Fruit fly (Drosophila melanogaster): ENCODE results near the gene CG5707.
A peak's percentile ranks its signal among the peaks of the same experiment; 100 is the strongest.

The CG5707 gene

dm6 chr3L:2170885-2171526, 21.0 kb downstream of the CG5707 start, which contains the start of gene CG5704:
Gene CG5704 (minus strand): TSS chr3L:2170971.
- TF ChIP-seq jim (GFP tag; optimal IDR thresholded peaks at IDR 0.05) (no peak), Dfd (GFP tag; optimal IDR thresholded peaks at IDR 0.05) (no peak), Sp1 (GFP tag; optimal IDR thresholded peaks at IDR 0.05) (no peak), tai (GFP tag; optimal IDR thresholded peaks at IDR 0.05) (no peak), brk (GFP tag; optimal IDR thresholded peaks at IDR 0.05) (peak; percentile 47)

dm6 chr3L:2168954-2169353, 23.1 kb downstream of the CG5707 start, which contains the start of gene CG15879:
Gene CG15879 (minus strand): TSS chr3L:2169108.
- TF ChIP-seq sage (GFP tag; optimal IDR thresholded peaks at IDR 0.05) (no peak), dl (GFP tag; optimal IDR thresholded peaks at IDR 0.05; ENCODE audit: insufficient read depth in 1 of 2, partially characterized antibody in 2 of 2) (no peak), usp (GFP tag; optimal IDR thresholded peaks at IDR 0.05) (no peak), CG9705 (GFP tag; optimal IDR thresholded peaks at IDR 0.05) (no peak), Dif (GFP tag; optimal IDR thresholded peaks at IDR 0.05; ENCODE audit: partially characterized antibody) (no peak), CrebA (GFP tag; optimal IDR thresholded peaks at IDR 0.05; ENCODE audit: borderline replicate concordance) (no peak), br (GFP tag; optimal IDR thresholded peaks at IDR 0.05) (no peak), GATAd (GFP tag; optimal IDR thresholded peaks at IDR 0.05) (no peak), HLH106 (tag; optimal IDR thresholded peaks at IDR 0.05) (no peak), ey (GFP tag; optimal IDR thresholded peaks at IDR 0.05) (no peak), fru (GFP tag; optimal IDR thresholded peaks at IDR 0.05) (no peak)

dm6 chr3L:2166776-2167175, 25.2 kb downstream of the CG5707 start:
- TF ChIP-seq Myc (optimal IDR thresholded peaks at IDR 0.05) (peak; percentile 41), Hr83 (GFP tag; optimal IDR thresholded peaks at IDR 0.05; ENCODE audit: poor library complexity, severe bottlenecking) (no peak), fru (GFP tag; optimal IDR thresholded peaks at IDR 0.05) (no peak), h (GFP tag; optimal IDR thresholded peaks at IDR 0.05) (no peak), GATAd (GFP tag; optimal IDR thresholded peaks at IDR 0.05) (no peak), N (GFP tag; optimal IDR thresholded peaks at IDR 0.05) (peak; percentile 49), Vsx2 (GFP tag; optimal IDR thresholded peaks at IDR 0.05; ENCODE audit: partially characterized antibody) (peak; percentile 55), Dif (GFP tag; optimal IDR thresholded peaks at IDR 0.05; ENCODE audit: partially characterized antibody) (peak; percentile 44), Sp1 (GFP tag; optimal IDR thresholded peaks at IDR 0.05) (no peak)

- no peak for TF ChIP-seq Hr78 (GFP tag; optimal IDR thresholded peaks at IDR 0.05)
- no peak for TF ChIP-seq dl (GFP tag; optimal IDR thresholded peaks at IDR 0.05; ENCODE audit: insufficient read depth in 1 of 2, partially characterized antibody in 2 of 2)
- TF ChIP-seq HLH106 (tag; optimal IDR thresholded peaks at IDR 0.05) = no peak
- no peak for TF ChIP-seq tai (GFP tag; optimal IDR thresholded peaks at IDR 0.05)
- TF ChIP-seq CG9705 (GFP tag; optimal IDR thresholded peaks at IDR 0.05) = no peak
- no peak for TF ChIP-seq Rel (GFP tag; optimal IDR thresholded peaks at IDR 0.05)
- TF ChIP-seq Rel (tag; optimal IDR thresholded peaks at IDR 0.05) = no peak
- no peak for TF ChIP-seq Dfd (GFP tag; optimal IDR thresholded peaks at IDR 0.05)
- no peak for TF ChIP-seq N (GFP tag; optimal IDR thresholded peaks at IDR 0.05)
- TF ChIP-seq sv (GFP tag; optimal IDR thresholded peaks at IDR 0.05) = no peak
- TF ChIP-seq OdsH (GFP tag; optimal IDR thresholded peaks at IDR 0.05) = no peak
These were observed 27.2 kb downstream of the CG5707 start for dm6 chr3L:2164805-2165204.

dm6 chr3L:2164031-2164537, 27.9 kb downstream of the CG5707 start:
- TF ChIP-seq CG9705 (GFP tag; optimal IDR thresholded peaks at IDR 0.05) = peak; percentile 59
- peak; percentile 60 for TF ChIP-seq pan (optimal IDR thresholded peaks at IDR 0.05)
- peak; percentile 81 for TF ChIP-seq Sp1 (GFP tag; optimal IDR thresholded peaks at IDR 0.05)
- no peak for TF ChIP-seq sv (GFP tag; optimal IDR thresholded peaks at IDR 0.05)
- no peak for TF ChIP-seq Jra (GFP tag; optimal IDR thresholded peaks at IDR 0.05)
- TF ChIP-seq Hnf4 (GFP tag; optimal IDR thresholded peaks at IDR 0.05) = peak; percentile 76
- no peak for TF ChIP-seq dl (GFP tag; optimal IDR thresholded peaks at IDR 0.05; ENCODE audit: insufficient read depth in 1 of 2, partially characterized antibody in 2 of 2)
- TF ChIP-seq dsf (GFP tag; optimal IDR thresholded peaks at IDR 0.05; ENCODE audit: borderline replicate concordance) = peak; percentile 17
- peak; percentile 88 for TF ChIP-seq dmrt93B (GFP tag; optimal IDR thresholded peaks at IDR 0.05)
- no peak for TF ChIP-seq usp (GFP tag; optimal IDR thresholded peaks at IDR 0.05)
- TF ChIP-seq OdsH (GFP tag; optimal IDR thresholded peaks at IDR 0.05) = peak; percentile 91
- peak; percentile 96 for TF ChIP-seq fru (GFP tag; optimal IDR thresholded peaks at IDR 0.05)
- TF ChIP-seq h (GFP tag; optimal IDR thresholded peaks at IDR 0.05) = peak; percentile 96
- peak; percentile 97 for TF ChIP-seq woc (GFP tag; optimal IDR thresholded peaks at IDR 0.05)
- TF ChIP-seq CG32264 (GFP tag; optimal IDR thresholded peaks at IDR 0.05) = peak; percentile 89
- peak; percentile 88 for TF ChIP-seq rgr (GFP tag; optimal IDR thresholded peaks at IDR 0.05)
- TF ChIP-seq br (GFP tag; optimal IDR thresholded peaks at IDR 0.05) = peak; percentile 86
- peak; percentile 88 for TF ChIP-seq ey (GFP tag; optimal IDR thresholded peaks at IDR 0.05)
- no peak for TF ChIP-seq jim (GFP tag; optimal IDR thresholded peaks at IDR 0.05)
- no peak for TF ChIP-seq Hr83 (GFP tag; optimal IDR thresholded peaks at IDR 0.05; ENCODE audit: poor library complexity, severe bottlenecking)
- peak; percentile 60 for TF ChIP-seq Vsx2 (GFP tag; optimal IDR thresholded peaks at IDR 0.05; ENCODE audit: partially characterized antibody)
- peak; percentile 85 for TF ChIP-seq HLH106 (tag; optimal IDR thresholded peaks at IDR 0.05)
- TF ChIP-seq Hr78 (GFP tag; optimal IDR thresholded peaks at IDR 0.05) = no peak
- peak; percentile 67 for TF ChIP-seq tai (GFP tag; optimal IDR thresholded peaks at IDR 0.05)
- peak; percentile 37 for TF ChIP-seq Dif (GFP tag; optimal IDR thresholded peaks at IDR 0.05; ENCODE audit: partially characterized antibody)
- peak; percentile 87 for TF ChIP-seq psq (GFP tag; optimal IDR thresholded peaks at IDR 0.05)
- TF ChIP-seq N (GFP tag; optimal IDR thresholded peaks at IDR 0.05) = no peak
- TF ChIP-seq Dfd (GFP tag; optimal IDR thresholded peaks at IDR 0.05) = no peak
- TF ChIP-seq Abd-B (GFP tag; optimal IDR thresholded peaks at IDR 0.05) = no peak
- peak; percentile 59 to 94 for TF ChIP-seq foxo (GFP tag; optimal IDR thresholded peaks at IDR 0.05)

Data from whole organism, wandering third instar larva.